Worm (Caenorhabditis elegans): ENCODE data around the gene nlp-7.

ce11 chrX:8601235-8601634 is 8.3 kb downstream of the nlp-7 start, which contains the start of gene F18E9.1:
- TF ChIP-seq W03F9.2 (tag; optimal IDR thresholded peaks at IDR 0.05) (no peak), him-1 (tag; optimal IDR thresholded peaks at IDR 0.05) (no peak)

Data from whole organism, L4/young adult.